Worm (Caenorhabditis elegans) whole organism, L4 larva: ENCODE data around the gene cdc-48.1.

ENCODE experiments used
- ceh-28 ChIP-seq: fragments of 150-350 bp; optimal IDR thresholded peaks from 2 replicates; lab custom pipeline; 2014; ENCODE audit warnings: missing biosample characterization, missing genetic modification reagents, missing genetic modification characterization
- ceh-82 ChIP-seq: sonication (generic microtip); optimal IDR thresholded peaks from 2 replicates; lab custom pipeline; 2017; ENCODE audit warnings: missing biosample characterization, missing genetic modification characterization
- dve-1 ChIP-seq: sonication (generic microtip); optimal IDR thresholded peaks from 2 replicates; lab custom pipeline; 2017; ENCODE audit warnings: antibody characterized with exemption, mild to moderate bottlenecking, missing genetic modification characterization, missing compliant biosample characterization; ENCODE audit not compliant: insufficient read depth
- fkh-10 ChIP-seq: fragments of 150-350 bp; optimal IDR thresholded peaks from 2 replicates; lab custom pipeline; 2014; ENCODE audit warnings: missing biosample characterization, missing genetic modification reagents, missing genetic modification characterization
- fos-1 ChIP-seq: fragments of 150-350 bp; optimal IDR thresholded peaks from 2 replicates; lab custom pipeline; 2014; ENCODE audit warnings: missing biosample characterization, missing genetic modification characterization
- lin-39 ChIP-seq: fragments of 150-350 bp; optimal IDR thresholded peaks from 2 replicates; lab custom pipeline; 2014; ENCODE audit warnings: missing biosample characterization, missing genetic modification reagents, missing genetic modification characterization
- lsy-2 ChIP-seq, 2 experiments: fragments of 150-350 bp in 1 of 2; sonication (generic microtip) in 1 of 2; optimal IDR thresholded peaks; 2 replicates each; lab custom pipeline; 2014 to 2017; ENCODE audit warnings: missing biosample characterization in 2 of 2, missing genetic modification characterization in 2 of 2
- nhr-28 ChIP-seq: fragments of 150-350 bp; optimal IDR thresholded peaks from 2 replicates; lab custom pipeline; 2014; ENCODE audit warnings: missing biosample characterization, missing genetic modification characterization
- zag-1 ChIP-seq: fragments of 150-350 bp; optimal IDR thresholded peaks from 2 replicates; lab custom pipeline; 2014; ENCODE audit warnings: missing biosample characterization, missing genetic modification characterization

DNA sequence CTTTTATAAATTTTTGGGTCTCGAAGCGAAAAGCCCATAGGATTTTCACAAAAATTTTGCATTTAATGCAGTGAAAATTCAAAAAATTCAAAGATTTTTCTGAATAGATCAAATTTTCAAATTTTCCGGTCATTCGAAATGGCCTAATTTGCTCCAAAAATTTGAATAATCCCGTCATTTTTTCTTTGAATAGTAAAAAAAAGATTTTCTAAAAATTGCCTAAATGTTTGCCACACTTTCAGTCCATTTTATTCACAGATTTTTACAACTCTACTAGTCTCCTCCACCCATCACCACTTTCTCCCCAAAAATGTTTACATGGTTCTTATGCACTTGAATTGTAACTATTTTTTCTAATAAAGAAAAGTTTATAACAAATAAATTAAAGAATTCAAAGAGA is 29.2 kb downstream of the cdc-48.1 start:
- TF ChIP-seq ceh-82 (tag; lab: Kevin White, UChicago) (no peak), lin-39 (tag; lab: Kevin White, UChicago) (no peak), nhr-28 (tag; lab: Kevin White, UChicago) (no peak), dve-1 (tag; lab: Kevin White, UChicago) (no peak), fos-1 (tag; lab: Kevin White, UChicago) (no peak), lsy-2 (tag; optimal IDR thresholded peaks at IDR 0.05; lab: Kevin White, UChicago) (no peak), fkh-10 (GFP tag; lab: Kevin White, UChicago) (no peak), ceh-28 (tag; lab: Kevin White, UChicago) (no peak), zag-1 (tag; lab: Kevin White, UChicago) (no peak)
